Fruit fly (Drosophila melanogaster) whole organism, wandering third instar larva: ENCODE data around the gene Grip75.
A peak's percentile ranks its signal among the peaks of the same experiment; 100 is the strongest.

Experiments
- Abd-B ChIP-seq: fragments of >200 bp; optimal IDR thresholded peaks from 2 replicates; lab custom pipeline; 2017; ENCODE audit warnings: missing biosample characterization, missing genetic modification characterization
- CG32264 ChIP-seq: fragments of 200-800 bp; sonication (Bioruptor generic); optimal IDR thresholded peaks from 2 replicates; lab custom pipeline; 2016; ENCODE audit warnings: missing biosample characterization, missing genetic modification characterization
- CG9705 ChIP-seq: fragments of 200-800 bp; sonication (Bioruptor generic); optimal IDR thresholded peaks from 2 replicates; lab custom pipeline; 2018; ENCODE audit warnings: missing biosample characterization, mild to moderate bottlenecking, missing genetic modification characterization
- Dif ChIP-seq: fragments of 200-275, 200-300 bp; sonication (Bioruptor generic); optimal IDR thresholded peaks from 2 replicates; lab custom pipeline; 2018; ENCODE audit warnings: missing biosample characterization, missing genetic modification characterization; ENCODE audit not compliant: partially characterized antibody
- GATAd ChIP-seq: sonication (Bioruptor generic); optimal IDR thresholded peaks from 2 replicates; lab custom pipeline; 2016; ENCODE audit warnings: missing biosample characterization, missing genetic modification characterization
- Hr83 ChIP-seq: fragments of 200-300 bp; sonication (Bioruptor generic); optimal IDR thresholded peaks from 2 replicates; lab custom pipeline; 2016; ENCODE audit warnings: missing biosample characterization, mild to moderate bottlenecking, missing genetic modification characterization, moderate library complexity; ENCODE audit not compliant: poor library complexity, severe bottlenecking
- Jra ChIP-seq: sonication (Bioruptor generic); optimal IDR thresholded peaks from 2 replicates; lab custom pipeline; 2016; ENCODE audit warnings: missing biosample characterization, missing genetic modification characterization
- Mio ChIP-seq: sonication (Bioruptor generic); optimal IDR thresholded peaks from 2 replicates; lab custom pipeline; 2016; ENCODE audit warnings: missing biosample characterization, missing genetic modification characterization
- Myc ChIP-seq: fragments of >200 bp; optimal IDR thresholded peaks from 2 replicates; lab custom pipeline; 2017
- N ChIP-seq: fragments of >200 bp; optimal IDR thresholded peaks from 2 replicates; lab custom pipeline; 2018; ENCODE audit warnings: missing biosample characterization, missing external identifiers, missing genetic modification characterization
- OdsH ChIP-seq: fragments of 200-800 bp; sonication (Bioruptor generic); optimal IDR thresholded peaks from 2 replicates; lab custom pipeline; 2016; ENCODE audit warnings: missing biosample characterization, mild to moderate bottlenecking, missing genetic modification characterization
- Rel ChIP-seq, 2 experiments: fragments of 200-800 bp; sonication (Bioruptor generic) in 1 of 2; optimal IDR thresholded peaks; 2 replicates in 1 of 2; 3 replicates in 1 of 2; lab custom pipeline; 2016 to 2019; ENCODE audit warnings: mild to moderate bottlenecking in 2 of 2, missing biosample characterization in 2 of 2, missing genetic modification characterization in 2 of 2, moderate library complexity in 1 of 2
- Sp1 ChIP-seq: fragments of 200-800 bp; sonication (Bioruptor generic); optimal IDR thresholded peaks from 3 replicates; lab custom pipeline; 2019; ENCODE audit warnings: missing biosample characterization, mild to moderate bottlenecking, missing genetic modification characterization, moderate library complexity
- Vsx2 ChIP-seq: fragments of 200-300, 225-300 bp; sonication (Bioruptor generic); optimal IDR thresholded peaks from 2 replicates; lab custom pipeline; 2018; ENCODE audit warnings: missing biosample characterization, missing genetic modification characterization; ENCODE audit not compliant: partially characterized antibody
- brk ChIP-seq: fragments of 200-800 bp; sonication (Bioruptor generic); optimal IDR thresholded peaks from 2 replicates; lab custom pipeline; 2016; ENCODE audit warnings: missing biosample characterization, mild to moderate bottlenecking, missing genetic modification characterization
- dl ChIP-seq, 2 experiments: fragments of 175-275, 200-275 bp in 1 of 2; fragments of 200-275 bp in 1 of 2; sonication (Bioruptor generic); optimal IDR thresholded peaks; lab custom pipeline; 2018; ENCODE audit warnings: mild to moderate bottlenecking in 2 of 2, missing biosample characterization in 2 of 2, missing genetic modification characterization in 2 of 2, moderate library complexity in 2 of 2; ENCODE audit not compliant: partially characterized antibody in 2 of 2, insufficient read depth in 1 of 2
- dmrt93B ChIP-seq: fragments of 200-800 bp; sonication (Bioruptor generic); optimal IDR thresholded peaks from 2 replicates; lab custom pipeline; 2018; ENCODE audit warnings: missing biosample characterization, mild to moderate bottlenecking, missing genetic modification characterization
- dsf ChIP-seq: sonication (Bioruptor generic); optimal IDR thresholded peaks from 2 replicates; lab custom pipeline; 2016; ENCODE audit warnings: missing biosample characterization, missing genetic modification characterization, borderline replicate concordance
- ey ChIP-seq: fragments of 200-800 bp; sonication (Bioruptor generic); optimal IDR thresholded peaks from 2 replicates; lab custom pipeline; 2016; ENCODE audit warnings: missing biosample characterization, missing genetic modification characterization
- foxo ChIP-seq, 2 experiments: fragments of 200-800 bp; sonication (Bioruptor generic); optimal IDR thresholded peaks; 2 replicates in 1 of 2; 3 replicates in 1 of 2; lab custom pipeline; 2016 to 2017; ENCODE audit warnings: missing biosample characterization in 2 of 2, missing genetic modification characterization in 2 of 2
- fru ChIP-seq: fragments of 200-800 bp; sonication (Bioruptor generic); optimal IDR thresholded peaks from 3 replicates; lab custom pipeline; 2016; ENCODE audit warnings: missing biosample characterization, mild to moderate bottlenecking, missing genetic modification characterization
- h ChIP-seq: fragments of 200-800 bp; sonication (Bioruptor generic); optimal IDR thresholded peaks from 3 replicates; lab custom pipeline; 2016; ENCODE audit warnings: missing biosample characterization, mild to moderate bottlenecking, missing genetic modification characterization
- jim ChIP-seq: fragments of 175-275, 200-325 bp; sonication (Bioruptor generic); optimal IDR thresholded peaks from 2 replicates; lab custom pipeline; 2016; ENCODE audit warnings: missing biosample characterization, mild to moderate bottlenecking, missing genetic modification characterization
- lola ChIP-seq: fragments of >200 bp; optimal IDR thresholded peaks from 2 replicates; lab custom pipeline; 2017; ENCODE audit warnings: missing biosample characterization, missing genetic modification characterization
- psq ChIP-seq: fragments of 200-800 bp; sonication (Bioruptor generic); optimal IDR thresholded peaks from 3 replicates; lab custom pipeline; 2017; ENCODE audit warnings: missing biosample characterization, mild to moderate bottlenecking, missing genetic modification characterization, moderate library complexity
- sage ChIP-seq: fragments of 200-800 bp; sonication (Bioruptor generic); optimal IDR thresholded peaks from 2 replicates; lab custom pipeline; 2016; ENCODE audit warnings: missing biosample characterization, mild to moderate bottlenecking, missing genetic modification characterization
- sv ChIP-seq: fragments of 200-800 bp; sonication (Bioruptor generic); optimal IDR thresholded peaks from 3 replicates; lab custom pipeline; 2016; ENCODE audit warnings: missing biosample characterization, missing genetic modification characterization
- usp ChIP-seq: fragments of >200 bp; optimal IDR thresholded peaks from 2 replicates; lab custom pipeline; 2017; ENCODE audit warnings: missing biosample characterization, missing genetic modification characterization

Grip75 gene

DNA sequence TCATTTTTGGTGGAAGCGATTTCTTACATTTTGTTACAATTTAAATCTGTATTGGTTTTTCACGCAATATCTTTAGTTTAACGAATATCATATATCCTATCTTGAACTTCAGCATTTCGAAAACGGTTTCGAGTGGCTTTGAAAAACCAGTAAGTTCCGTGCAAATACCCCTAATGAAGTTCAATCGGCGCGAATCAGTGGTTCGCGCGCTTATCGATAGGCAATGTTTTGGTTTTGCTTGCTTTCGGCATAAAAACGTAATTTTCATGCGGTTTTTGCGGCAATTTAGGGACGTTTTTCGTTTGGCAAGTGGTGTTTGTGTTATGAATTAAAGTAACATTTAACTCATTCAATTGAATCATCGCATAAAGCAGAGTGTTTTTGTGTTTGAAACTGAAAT lies 6.2 kb upstream of the Grip75 start, which contains the start of gene RluA-2:
Gene RluA-2, plus strand, starts transcription at position 195 of the 400 bp plus-strand sequence.
- TF ChIP-seq jim (GFP tag; lab: Kevin White, UChicago) = no peak
- no peak for TF ChIP-seq dmrt93B (GFP tag; lab: Kevin White, UChicago)
- no peak for TF ChIP-seq lola (GFP tag; lab: Kevin White, UChicago)
- TF ChIP-seq ey (GFP tag; lab: Kevin White, UChicago) = no peak
- no peak for TF ChIP-seq Abd-B (GFP tag; lab: Kevin White, UChicago)
- TF ChIP-seq foxo (GFP tag; optimal IDR thresholded peaks at IDR 0.05; lab: Kevin White, UChicago) = no peak
- no peak for TF ChIP-seq sv (GFP tag; lab: Kevin White, UChicago)
- TF ChIP-seq, all 38 proteins: peak for 0

DNA sequence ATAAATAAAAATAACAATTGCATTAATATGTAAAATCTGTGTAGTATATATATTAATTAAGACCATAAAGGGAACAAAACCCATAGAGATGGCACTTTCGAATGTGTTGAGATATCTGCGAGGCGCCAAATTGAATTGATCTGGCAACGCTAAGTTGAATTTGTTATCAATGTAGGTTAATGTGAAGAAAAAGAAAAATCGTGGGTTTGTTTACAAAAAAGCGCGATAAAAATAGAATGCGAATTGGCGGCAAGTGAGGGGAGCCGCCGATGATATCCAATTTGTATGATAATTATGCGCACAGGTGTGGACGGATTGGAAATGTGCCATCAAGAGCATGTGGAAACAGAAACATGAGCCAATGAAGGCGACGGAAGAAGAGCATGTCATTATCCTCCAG lies 3.2 kb upstream of the Grip75 start:
- TF ChIP-seq brk (no peak), GATAd (peak; percentile 73)
- TF ChIP-seq, all 38 proteins: peak for 1

DNA sequence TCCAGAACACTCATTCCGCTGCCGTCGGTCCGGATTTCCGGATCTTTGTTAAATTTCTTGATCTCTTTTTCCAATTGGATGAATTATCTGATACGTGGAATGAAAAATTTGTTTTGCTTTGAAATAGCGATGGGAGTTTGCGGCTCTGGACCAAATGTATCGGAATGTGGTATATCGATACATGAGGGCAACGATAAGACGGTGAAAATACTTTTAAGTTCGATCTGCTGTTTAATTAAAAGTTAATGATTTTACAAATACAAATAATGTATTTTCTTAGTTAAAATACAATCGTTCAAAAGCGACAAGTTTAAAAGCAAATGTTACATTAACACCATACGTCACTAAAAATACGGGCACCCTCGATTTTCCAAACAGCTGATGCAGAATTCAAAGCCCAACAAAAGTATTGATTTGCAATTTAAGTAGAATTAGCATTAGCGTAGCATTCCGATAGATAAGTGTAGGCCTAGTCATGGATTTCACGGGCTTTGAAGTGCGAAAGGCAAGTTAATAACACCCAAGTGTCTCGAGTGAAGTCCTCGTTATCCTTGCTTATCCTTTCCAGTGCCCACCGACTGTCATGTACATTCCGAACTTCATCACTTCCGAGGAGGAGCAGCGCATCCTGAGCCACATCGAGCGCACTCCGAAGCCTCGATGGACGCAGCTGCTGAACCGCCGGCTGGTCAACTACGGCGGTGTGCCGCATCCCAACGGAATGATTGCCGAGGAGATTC lies 5.6 kb downstream of the Grip75 start, which contains the start of the genes Cog4 and CG6144:
Gene Cog4, minus strand, starts transcription at position 139 of the 740 bp plus-strand sequence.
Gene CG6144, plus strand, starts transcription at position 211 of the 740 bp plus-strand sequence.
- TF ChIP-seq usp (no peak), fru (GFP tag; lab: Kevin White, UChicago) (no peak), sv (GFP tag; lab: Kevin White, UChicago) (peak; percentile 44), psq (GFP tag; lab: Kevin White, UChicago) (peak; percentile 1), brk (no peak), OdsH (GFP tag; lab: Kevin White, UChicago) (peak; percentile 15), lola (GFP tag; lab: Kevin White, UChicago) (no peak), CG9705 (no peak)
- TF ChIP-seq, all 38 proteins: peak for 3

DNA sequence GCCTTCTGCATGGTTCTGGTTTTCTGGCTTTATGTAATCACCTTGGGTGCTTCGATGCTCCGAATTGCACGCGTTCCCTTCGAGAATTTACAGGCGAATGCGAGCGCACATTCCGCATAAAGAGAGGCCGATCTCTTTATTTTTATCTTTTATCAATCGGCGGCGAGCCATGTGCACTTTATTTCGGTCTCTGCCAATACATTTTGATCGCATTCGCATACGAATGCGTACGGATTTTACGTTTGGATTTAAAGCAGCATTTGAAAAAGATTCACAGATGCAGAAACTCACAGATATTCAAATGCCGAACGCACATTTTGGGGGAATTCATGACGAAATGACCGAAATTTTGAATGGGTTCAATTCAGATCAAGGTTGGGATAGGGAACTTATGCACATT lies 8.3 kb downstream of the Grip75 start, which contains the start of gene CG13144:
Gene CG13144, minus strand, starts transcription at position 101 of the 400 bp plus-strand sequence.
- TF ChIP-seq sage (GFP tag; lab: Kevin White, UChicago) (no peak), Myc (lab: Kevin White, UChicago) (no peak), N (GFP tag; lab: Kevin White, UChicago) (no peak), dsf (GFP tag; lab: Kevin White, UChicago) (no peak), sv (GFP tag; lab: Kevin White, UChicago) (no peak)

DNA sequence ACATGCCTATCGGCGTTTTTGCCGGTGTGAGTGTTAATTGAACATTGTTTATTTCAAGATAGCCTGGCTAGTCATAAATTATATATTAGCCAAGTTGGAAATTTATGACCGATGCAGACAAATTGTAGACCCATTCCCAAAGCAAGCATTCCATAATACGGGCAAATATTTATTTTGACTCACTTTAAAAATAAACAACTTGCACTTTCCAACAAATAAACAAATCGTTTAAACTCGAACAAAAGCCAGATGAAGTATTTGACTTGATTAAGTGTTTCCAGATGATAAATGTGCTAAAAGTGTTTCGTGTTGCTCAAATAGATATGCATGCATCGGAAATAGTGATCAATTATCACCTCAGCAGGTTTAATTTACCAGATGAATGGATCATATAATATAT lies 12.4 kb downstream of the Grip75 start:
- TF ChIP-seq ey (GFP tag; lab: Kevin White, UChicago) = no peak
- TF ChIP-seq Mio (GFP tag; lab: Kevin White, UChicago) = no peak
- TF ChIP-seq sv (GFP tag; lab: Kevin White, UChicago) = no peak
- TF ChIP-seq dmrt93B (GFP tag; lab: Kevin White, UChicago) = no peak

- TF ChIP-seq h (GFP tag; lab: Kevin White, UChicago) (no peak), Hr83 (GFP tag; lab: Kevin White, UChicago) (no peak), usp (no peak), brk (no peak), sage (GFP tag; lab: Kevin White, UChicago) (no peak), sv (GFP tag; lab: Kevin White, UChicago) (no peak), jim (GFP tag; lab: Kevin White, UChicago) (no peak), CG32264 (GFP tag; lab: Kevin White, UChicago) (no peak), Rel (GFP tag; optimal IDR thresholded peaks at IDR 0.05; lab: Kevin White, UChicago) (no peak), Rel (tag; optimal IDR thresholded peaks at IDR 0.05; lab: Kevin White, UChicago) (no peak), Vsx2 (GFP tag; lab: Kevin White, UChicago) (no peak), fru (GFP tag; lab: Kevin White, UChicago) (no peak), dmrt93B (GFP tag; lab: Kevin White, UChicago) (no peak), Dif (no peak), dl (GFP tag; optimal IDR thresholded peaks at IDR 0.05; lab: Kevin White, UChicago; ENCODE audit: insufficient read depth in 1 of 2, partially characterized antibody in 2 of 2) (no peak), dsf (GFP tag; lab: Kevin White, UChicago) (no peak), Jra (GFP tag; lab: Kevin White, UChicago) (no peak), Sp1 (no peak)
Observed at dm6 chr2L:10496338-10496737, 13.2 kb downstream of the Grip75 start.
